Fruit fly (Drosophila melanogaster) Kc167 (cell line): ENCODE measurements around the gene CG17300.

Experiments used
- insv ChIP-seq: fragments of >200 bp; optimal IDR thresholded peaks from 3 replicates; lab custom pipeline; 2018; ENCODE audit warnings: missing external identifiers
- psq ChIP-seq: fragments of >200 bp; optimal IDR thresholded peaks from 2 replicates; lab custom pipeline; 2017; ENCODE audit warnings: missing external identifiers

DNA sequence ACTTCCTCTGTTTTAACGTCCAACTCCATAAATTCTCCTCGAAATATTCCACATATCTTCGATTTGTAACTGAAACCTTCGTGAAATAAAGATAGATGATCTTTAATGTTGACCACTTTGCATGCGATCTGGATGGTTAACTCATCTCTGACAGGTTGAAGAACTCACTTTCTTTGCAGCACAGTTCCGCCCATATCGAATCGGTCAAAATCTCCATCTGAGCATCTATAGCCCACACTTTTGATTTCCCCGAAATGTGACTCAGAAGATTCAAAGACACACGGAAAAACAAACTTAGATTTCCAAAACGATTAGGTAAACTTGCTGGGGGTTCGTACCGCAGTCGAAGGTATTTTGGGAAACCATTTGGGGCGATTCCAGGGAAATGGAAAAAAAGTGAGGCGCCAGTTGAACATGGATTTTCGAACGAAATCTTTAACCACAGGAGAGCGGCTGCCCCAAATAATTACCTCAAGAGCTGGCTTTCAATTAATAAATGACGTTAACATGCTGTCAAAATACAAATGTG is 21.3 kb upstream of the CG17300 start:
- no peak for TF ChIP-seq psq (lab: Kevin White, UChicago)
- no peak for TF ChIP-seq insv (lab: Kevin White, UChicago)
